Fruit fly (Drosophila melanogaster): Measurements from ENCODE around the gene CG33340.

CG33340 gene

dm6 chr3R:24333182-24333808, 29.6 kb upstream of the CG33340 start, which contains the start of the genes Rrp5 and Dis3 (continued):
- peak; percentile 31 for TF ChIP-seq Side (GFP tag; optimal IDR thresholded peaks at IDR 0.05)
- no peak for TF ChIP-seq CG4282 (GFP tag; optimal IDR thresholded peaks at IDR 0.05)
- no peak for TF ChIP-seq Drgx (GFP tag; IDR thresholded peaks at IDR 0.05)
- TF ChIP-seq ssp (GFP tag; IDR thresholded peaks at IDR 0.05): peak; percentile 96
- no peak for TF ChIP-seq HHEX (GFP tag; optimal IDR thresholded peaks at IDR 0.05)
- no peak for TF ChIP-seq Sox102F (GFP tag; optimal IDR thresholded peaks at IDR 0.05)
- TF ChIP-seq Usf (GFP tag; optimal IDR thresholded peaks at IDR 0.05): no peak
- TF ChIP-seq CG32772 (GFP tag; IDR thresholded peaks at IDR 0.05): no peak
- no peak for TF ChIP-seq CG6765 (GFP tag; optimal IDR thresholded peaks at IDR 0.05)
- no peak for TF ChIP-seq pros (GFP tag; optimal IDR thresholded peaks at IDR 0.05)
- no peak for TF ChIP-seq gem (tag; optimal IDR thresholded peaks at IDR 0.05)
- TF ChIP-seq Sox100B (GFP tag; optimal IDR thresholded peaks at IDR 0.05): no peak
- no peak for TF ChIP-seq cad (GFP tag; optimal IDR thresholded peaks at IDR 0.05)
- no peak for TF ChIP-seq lilli (GFP tag; optimal IDR thresholded peaks at IDR 0.05)
- TF ChIP-seq MTF-1 (GFP tag; optimal IDR thresholded peaks at IDR 0.05; ENCODE audit: borderline replicate concordance): no peak
- no peak for TF ChIP-seq seq (GFP tag; IDR thresholded peaks at IDR 0.05)
- TF ChIP-seq E2f1 (GFP tag; IDR thresholded peaks at IDR 0.05): 0 out of 2 replicates have a peak, but pooled peaks have one; percentile 22
- peak; percentile 56 for TF ChIP-seq lmd (GFP tag; IDR thresholded peaks at IDR 0.05)
- peak; percentile 43 for TF ChIP-seq CG7786 (GFP tag; optimal IDR thresholded peaks at IDR 0.05)
- TF ChIP-seq Lim3 (GFP tag; IDR thresholded peaks at IDR 0.05): no peak
- peak; percentile 58; the same call in 2 of the 3 replicates for TF ChIP-seq HLH4C (GFP tag; IDR thresholded peaks at IDR 0.05; ENCODE audit: partially characterized antibody)
- peak; percentile 44 for TF ChIP-seq CG9817 (tag; optimal IDR thresholded peaks at IDR 0.05)
- no peak for TF ChIP-seq bcd (GFP tag; optimal IDR thresholded peaks at IDR 0.05)
- peak; percentile 17; the same call in 1 of the 2 replicates for TF ChIP-seq CG5953 (GFP tag; IDR thresholded peaks at IDR 0.05)
- TF ChIP-seq Scr (GFP tag; IDR thresholded peaks at IDR 0.05; ENCODE audit: partially characterized antibody): peak; percentile 8; the same call in 1 of the 2 replicates
- TF ChIP-seq Dref (GFP tag; IDR thresholded peaks at IDR 0.05): peak; percentile 58
- peak; percentile 24 for TF ChIP-seq CG30403 (GFP tag; optimal IDR thresholded peaks at IDR 0.05)
- no peak for TF ChIP-seq sim (GFP tag; IDR thresholded peaks at IDR 0.05)
- TF ChIP-seq Optix (GFP tag; IDR thresholded peaks at IDR 0.05): no peak
- TF ChIP-seq sens-2 (GFP tag; IDR thresholded peaks at IDR 0.05): peak; percentile 52
- TF ChIP-seq lbe (GFP tag; optimal IDR thresholded peaks at IDR 0.05): no peak
- TF ChIP-seq Xbp1 (GFP tag; optimal IDR thresholded peaks at IDR 0.05): peak; percentile 54
- TF ChIP-seq bsh (GFP tag; optimal IDR thresholded peaks at IDR 0.05): no peak
- TF ChIP-seq nau (GFP tag; optimal IDR thresholded peaks at IDR 0.05): no peak
- TF ChIP-seq CG33557 (GFP tag; optimal IDR thresholded peaks at IDR 0.05): no peak
- TF ChIP-seq CG9215 (GFP tag; IDR thresholded peaks at IDR 0.05): peak; percentile 33
- peak; percentile 42; the same call in 1 of the 2 replicates for TF ChIP-seq CG11085 (GFP tag; IDR thresholded peaks at IDR 0.05)
- TF ChIP-seq tap (tag; optimal IDR thresholded peaks at IDR 0.05): no peak
- TF ChIP-seq da (GFP tag; optimal IDR thresholded peaks at IDR 0.05): no peak
- no peak for TF ChIP-seq ems (GFP tag; optimal IDR thresholded peaks at IDR 0.05)
- TF ChIP-seq CG6654 (GFP tag; optimal IDR thresholded peaks at IDR 0.05): no peak
- TF ChIP-seq ATbp (GFP tag; optimal IDR thresholded peaks at IDR 0.05): no peak
- no peak for TF ChIP-seq sug (tag; optimal IDR thresholded peaks at IDR 0.05)
- TF ChIP-seq sc (optimal IDR thresholded peaks at IDR 0.05): no peak
- TF ChIP-seq sc (GFP tag; optimal IDR thresholded peaks at IDR 0.05): no peak
- TF ChIP-seq knrl (GFP tag; IDR thresholded peaks at IDR 0.05; ENCODE audit: partially characterized antibody): peak; percentile 64; the same call in 2 of the 3 replicates
- peak; percentile 56 for TF ChIP-seq pho (GFP tag; optimal IDR thresholded peaks at IDR 0.05)
- TF ChIP-seq Rfx (GFP tag; IDR thresholded peaks at IDR 0.05): peak; percentile 73
- TF ChIP-seq Blimp-1 (GFP tag; optimal IDR thresholded peaks at IDR 0.05): no peak
- peak; percentile 65 for TF ChIP-seq Sry-δ (GFP tag; optimal IDR thresholded peaks at IDR 0.05)
